Worm (Caenorhabditis elegans) whole organism, L3 larva: Measurements from ENCODE around the gene Y37D8A.5.

ENCODE experiments used
- R02D3.7 ChIP-seq: fragments of 150-350 bp; optimal IDR thresholded peaks from 2 replicates; lab custom pipeline; 2014; ENCODE audit warnings: missing biosample characterization, missing genetic modification characterization
- aly-2 ChIP-seq: fragments of 150-350 bp; optimal IDR thresholded peaks from 2 replicates; lab custom pipeline; 2014; ENCODE audit warnings: missing biosample characterization, missing genetic modification characterization
- ama-1 ChIP-seq: fragments of 150-350 bp; optimal IDR thresholded peaks from 2 replicates; lab custom pipeline; 2018
- ceh-28 ChIP-seq: fragments of 150-350 bp; optimal IDR thresholded peaks from 2 replicates; lab custom pipeline; 2014; ENCODE audit warnings: missing biosample characterization, missing genetic modification reagents, missing genetic modification characterization
- ceh-82 ChIP-seq: fragments of 150-350 bp; optimal IDR thresholded peaks from 2 replicates; lab custom pipeline; 2014; ENCODE audit warnings: missing biosample characterization, missing genetic modification characterization
- ceh-9 ChIP-seq: sonication (generic microtip); optimal IDR thresholded peaks from 2 replicates; lab custom pipeline; 2018; ENCODE audit warnings: missing biosample characterization, missing genetic modification characterization
- egl-27 ChIP-seq: sonication (generic microtip); optimal IDR thresholded peaks from 4 replicates; lab custom pipeline; 2017; ENCODE audit warnings: missing biosample characterization, missing genetic modification reagents, missing genetic modification characterization
- egl-5 ChIP-seq: fragments of 150-350 bp; optimal IDR thresholded peaks from 2 replicates; lab custom pipeline; 2017; ENCODE audit warnings: missing biosample characterization, missing genetic modification reagents, missing genetic modification characterization, inconsistent platforms
- elt-1 ChIP-seq: fragments of 150-350 bp; optimal IDR thresholded peaks from 2 replicates; lab custom pipeline; 2014; ENCODE audit warnings: missing biosample characterization, missing genetic modification characterization
- elt-2 ChIP-seq: sonication (generic microtip); optimal IDR thresholded peaks from 2 replicates; lab custom pipeline; 2016; ENCODE audit warnings: missing genetic modification reagents, mild to moderate bottlenecking, missing genetic modification characterization, missing compliant biosample characterization
- elt-3 ChIP-seq, 3 experiments: fragments of 150-350 bp in 1 of 3; sonication (generic microtip) in 2 of 3; optimal IDR thresholded peaks; 2 replicates in 2 of 3; 4 replicates in 1 of 3; lab custom pipeline; 2014 to 2017; ENCODE audit warnings: missing biosample characterization in 3 of 3, missing genetic modification characterization in 3 of 3
- eor-1 ChIP-seq, 2 experiments: fragments of 150-350 bp; optimal IDR thresholded peaks; 2 replicates each; lab custom pipeline; 2014 to 2018; ENCODE audit warnings: missing biosample characterization in 2 of 2, missing genetic modification characterization in 2 of 2
- fkh-10 ChIP-seq: sonication (generic microtip); optimal IDR thresholded peaks from 2 replicates; lab custom pipeline; 2017; ENCODE audit warnings: missing biosample characterization, missing genetic modification reagents, missing genetic modification characterization
- fos-1 ChIP-seq: fragments of 150-350 bp; optimal IDR thresholded peaks from 2 replicates; lab custom pipeline; 2014; ENCODE audit warnings: missing biosample characterization, missing genetic modification characterization
- hmg-11 ChIP-seq: sonication (generic microtip); optimal IDR thresholded peaks from 2 replicates; lab custom pipeline; 2016; ENCODE audit warnings: missing genetic modification characterization, missing compliant biosample characterization
- jun-1 ChIP-seq: fragments of 150-350 bp; optimal IDR thresholded peaks from 2 replicates; lab custom pipeline; 2014; ENCODE audit warnings: missing biosample characterization, missing genetic modification reagents, missing genetic modification characterization
- lin-15B ChIP-seq: fragments of 150-350 bp; optimal IDR thresholded peaks from 2 replicates; lab custom pipeline; 2014; ENCODE audit warnings: missing biosample characterization, missing genetic modification characterization
- lsy-12 ChIP-seq: sonication (generic microtip); optimal IDR thresholded peaks from 2 replicates; lab custom pipeline; 2016; ENCODE audit warnings: mild to moderate bottlenecking, missing genetic modification characterization, missing compliant biosample characterization
- mml-1 ChIP-seq: fragments of 150-350 bp; sonication (generic microtip); optimal IDR thresholded peaks from 3 replicates; lab custom pipeline; 2014; ENCODE audit warnings: missing biosample characterization, missing genetic modification characterization
- nfya-1 ChIP-seq: sonication (generic microtip); optimal IDR thresholded peaks from 2 replicates; lab custom pipeline; 2017; ENCODE audit warnings: missing genetic modification characterization, mild to moderate bottlenecking, missing compliant biosample characterization, antibody characterized with exemption, moderate library complexity; ENCODE audit not compliant: insufficient read depth
- nhr-12 ChIP-seq: fragments of 150-350 bp; optimal IDR thresholded peaks from 2 replicates; lab custom pipeline; 2014; ENCODE audit warnings: missing biosample characterization, missing genetic modification characterization
- nhr-23 ChIP-seq: fragments of 150-350 bp; optimal IDR thresholded peaks from 2 replicates; lab custom pipeline; 2014; ENCODE audit warnings: missing biosample characterization, missing genetic modification reagents, missing genetic modification characterization
- nhr-237 ChIP-seq: fragments of 150-350 bp; optimal IDR thresholded peaks from 2 replicates; lab custom pipeline; 2014; ENCODE audit warnings: missing biosample characterization, missing genetic modification characterization
- nhr-25 ChIP-seq: sonication (generic microtip); optimal IDR thresholded peaks from 2 replicates; lab custom pipeline; 2017; ENCODE audit warnings: missing biosample characterization, missing genetic modification characterization
- nhr-43 ChIP-seq: sonication (generic microtip); optimal IDR thresholded peaks from 2 replicates; lab custom pipeline; 2016; ENCODE audit warnings: mild to moderate bottlenecking, missing genetic modification characterization, missing compliant biosample characterization; ENCODE audit not compliant: poor library complexity, severe bottlenecking
- nhr-76 ChIP-seq: fragments of 150-350 bp; sonication (generic microtip); optimal IDR thresholded peaks from 5 replicates; lab custom pipeline; 2014; ENCODE audit warnings: missing biosample characterization, missing genetic modification characterization
- pha-4 ChIP-seq: fragments of 150-350 bp; optimal IDR thresholded peaks from 2 replicates; lab custom pipeline; 2014; ENCODE audit warnings: missing biosample characterization, missing genetic modification reagents, missing genetic modification characterization
- pqm-1 ChIP-seq: fragments of 150-350 bp; optimal IDR thresholded peaks from 2 replicates; lab custom pipeline; 2017; ENCODE audit warnings: missing biosample characterization, missing genetic modification characterization, inconsistent platforms
- sea-2 ChIP-seq: fragments of 150-350 bp; sonication (generic microtip); optimal IDR thresholded peaks from 4 replicates; lab custom pipeline; 2014; ENCODE audit warnings: missing biosample characterization, missing genetic modification reagents, missing genetic modification characterization
- skn-1 ChIP-seq: fragments of 150-350 bp; optimal IDR thresholded peaks from 2 replicates; lab custom pipeline; 2014; ENCODE audit warnings: missing biosample characterization, missing genetic modification characterization
- snpc-4 ChIP-seq: fragments of 150-350 bp; optimal IDR thresholded peaks from 2 replicates; lab custom pipeline; 2014; ENCODE audit warnings: missing biosample characterization, missing genetic modification characterization
- tbx-2 ChIP-seq: sonication (generic microtip); optimal IDR thresholded peaks from 2 replicates; lab custom pipeline; 2016; ENCODE audit warnings: mild to moderate bottlenecking, missing genetic modification characterization, missing compliant biosample characterization
- unc-62 ChIP-seq: fragments of 150-350 bp; sonication (generic microtip); optimal IDR thresholded peaks from 4 replicates; lab custom pipeline; 2014; ENCODE audit warnings: missing biosample characterization, missing genetic modification reagents, missing genetic modification characterization
- ztf-11 ChIP-seq: fragments of 150-350 bp; optimal IDR thresholded peaks from 2 replicates; lab custom pipeline; 2014; ENCODE audit warnings: missing biosample characterization, missing genetic modification characterization
- ztf-4 ChIP-seq: fragments of 150-350 bp; optimal IDR thresholded peaks from 2 replicates; lab custom pipeline; 2014; ENCODE audit warnings: missing biosample characterization, missing genetic modification characterization

Y37D8A.5 gene

DNA sequence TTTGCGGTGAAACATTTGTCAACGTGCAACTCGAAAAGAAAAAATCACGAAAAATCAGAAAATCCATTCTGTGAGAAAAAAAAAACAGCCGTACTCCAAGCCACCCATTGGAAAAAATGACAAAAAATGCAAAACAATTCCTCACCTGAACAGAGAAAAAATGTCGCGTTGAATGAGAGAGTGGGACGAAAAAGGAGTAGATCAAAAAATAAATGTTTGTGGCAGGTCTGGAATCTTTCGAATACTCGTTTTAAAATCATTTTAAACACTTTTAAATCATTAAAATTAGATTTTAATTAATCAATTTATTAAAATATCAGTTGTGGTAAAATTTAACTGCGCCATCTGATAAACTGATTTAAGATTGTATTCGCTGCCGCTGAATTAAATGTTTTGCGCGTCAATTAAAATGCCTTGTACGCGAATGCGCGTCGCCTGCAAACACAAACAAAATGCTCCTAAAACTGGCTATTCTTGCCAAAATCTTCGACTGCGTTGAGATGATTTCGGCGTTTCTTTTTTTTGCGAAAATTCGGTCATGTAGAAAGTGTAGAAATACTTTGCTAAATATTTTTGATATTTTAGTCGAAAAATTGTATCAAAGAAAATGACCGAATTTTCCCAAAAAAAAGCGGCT is 14.9 kb upstream of the Y37D8A.5 start, which contains the start of gene Y37D8A.6:
TSS of gene Y37D8A.6 (minus strand) at position 238 of the 637 bp plus-strand sequence.
- TF ChIP-seq lin-15B (tag; lab: Kevin White, UChicago) = peak; percentile 15
- TF ChIP-seq elt-3 (tag; optimal IDR thresholded peaks at IDR 0.05; lab: Kevin White, UChicago) = no peak
- peak; percentile 52 for TF ChIP-seq hmg-11 (tag; lab: Kevin White, UChicago)
- TF ChIP-seq nfya-1 (tag; lab: Kevin White, UChicago) = peak; percentile 24
- no peak for TF ChIP-seq lsy-12 (tag; lab: Kevin White, UChicago)
- TF ChIP-seq nhr-43 (tag; lab: Kevin White, UChicago) = peak; percentile 4

DNA sequence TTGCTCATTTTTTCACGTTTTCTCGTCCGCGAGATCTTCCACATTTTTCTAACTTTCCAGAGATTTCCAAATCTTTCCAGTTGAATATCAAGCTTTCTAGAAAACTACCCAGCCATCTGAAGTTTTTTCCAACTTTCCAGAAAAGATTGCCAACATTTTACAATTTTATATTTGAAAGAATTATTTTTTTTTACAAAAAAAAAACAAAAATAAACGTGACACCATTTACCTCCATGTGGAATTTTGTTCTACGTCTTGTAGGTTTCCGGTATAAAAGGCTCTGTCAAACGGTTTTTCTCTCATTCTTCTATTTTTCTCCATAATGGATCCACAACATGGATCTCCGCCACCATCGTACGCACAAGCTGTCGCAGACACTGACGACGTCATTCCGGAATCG is 9.4 kb upstream of the Y37D8A.5 start, which contains the start of gene Y37D8A.8:
TSS of gene Y37D8A.8 (plus strand) at position 301 of the 400 bp plus-strand sequence.
- no peak for TF ChIP-seq elt-2 (tag; lab: Kevin White, UChicago)
- no peak for TF ChIP-seq skn-1 (tag; lab: Kevin White, UChicago)
- no peak for TF ChIP-seq ceh-28 (tag; lab: Kevin White, UChicago)
- no peak for TF ChIP-seq pha-4 (tag; lab: Kevin White, UChicago)
- no peak for TF ChIP-seq R02D3.7
- TF ChIP-seq egl-27 (tag; lab: Kevin White, UChicago) = no peak

DNA sequence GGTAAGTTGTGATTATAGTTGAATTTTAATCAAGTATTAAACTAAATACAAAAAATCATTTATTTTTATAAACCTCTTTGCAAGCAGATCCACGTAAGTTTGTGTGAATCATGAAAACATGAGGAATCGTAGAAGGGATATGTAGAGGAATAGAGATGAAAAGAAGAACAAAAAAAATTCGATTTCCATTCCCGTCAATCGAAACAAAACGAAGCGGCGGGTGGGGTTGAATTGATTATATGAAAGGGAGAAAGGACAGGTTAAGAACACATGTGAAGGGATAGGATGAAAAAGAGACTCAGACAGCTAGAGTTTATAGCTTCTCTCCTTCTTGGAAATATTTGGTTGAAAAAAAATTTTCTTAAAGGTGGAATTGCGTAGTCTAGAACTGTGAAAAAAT is 4.8 kb upstream of the Y37D8A.5 start:
- peak; percentile 28 for TF ChIP-seq nhr-25
- TF ChIP-seq fos-1 (tag; lab: Kevin White, UChicago) = no peak

DNA sequence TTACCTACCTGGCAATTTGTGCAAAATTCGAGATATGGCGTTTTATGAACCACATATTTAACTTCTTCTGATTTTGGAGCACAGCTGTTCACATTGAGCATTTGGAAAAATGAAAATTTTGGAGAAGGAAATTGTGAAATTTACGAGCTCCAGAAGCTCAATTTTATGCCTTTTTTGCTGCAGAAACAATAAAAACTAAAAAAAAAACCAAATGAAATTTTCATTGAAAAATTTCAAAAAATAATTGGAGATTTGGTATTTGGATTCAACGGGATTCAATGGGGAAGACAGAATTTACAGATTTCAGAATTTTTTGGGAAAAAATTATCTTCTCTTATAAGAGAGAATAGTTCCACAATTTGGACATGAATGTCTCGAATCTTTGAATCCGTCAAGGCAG is 1.3 kb upstream of the Y37D8A.5 start, which contains the start of gene Y37D8A.26:
TSS of gene Y37D8A.26 (minus strand) at position 101 of the 400 bp plus-strand sequence.
- TF ChIP-seq pha-4 (tag; lab: Kevin White, UChicago) = no peak
- TF ChIP-seq fos-1 (tag; lab: Kevin White, UChicago) = no peak
- TF ChIP-seq snpc-4 (tag; lab: Kevin White, UChicago) = no peak
- no peak for TF ChIP-seq skn-1 (tag; lab: Kevin White, UChicago)
- TF ChIP-seq nhr-76 = no peak
- no peak for TF ChIP-seq pqm-1 (tag; lab: Kevin White, UChicago)
- no peak for TF ChIP-seq ztf-4
- TF ChIP-seq egl-5 (tag; lab: Kevin White, UChicago) = no peak
- no peak for TF ChIP-seq fkh-10 (GFP tag; lab: Kevin White, UChicago)
- TF ChIP-seq eor-1 (tag; optimal IDR thresholded peaks at IDR 0.05; lab: Kevin White, UChicago) = no peak
- no peak for TF ChIP-seq nhr-237
- TF ChIP-seq nfya-1 (tag; lab: Kevin White, UChicago) = no peak
- TF ChIP-seq lin-15B (tag; lab: Kevin White, UChicago) = no peak
- no peak for TF ChIP-seq hmg-11 (tag; lab: Kevin White, UChicago)
- no peak for TF ChIP-seq egl-27 (tag; lab: Kevin White, UChicago)
- no peak for TF ChIP-seq ceh-9 (tag; lab: Kevin White, UChicago)
- no peak for TF ChIP-seq elt-1 (tag; lab: Kevin White, UChicago)
- no peak for TF ChIP-seq nhr-25
- no peak for TF ChIP-seq jun-1 (tag; lab: Kevin White, UChicago)
- no peak for TF ChIP-seq elt-3 (tag; optimal IDR thresholded peaks at IDR 0.05; lab: Kevin White, UChicago)
- TF ChIP-seq, all 47 proteins: peak for 0

DNA sequence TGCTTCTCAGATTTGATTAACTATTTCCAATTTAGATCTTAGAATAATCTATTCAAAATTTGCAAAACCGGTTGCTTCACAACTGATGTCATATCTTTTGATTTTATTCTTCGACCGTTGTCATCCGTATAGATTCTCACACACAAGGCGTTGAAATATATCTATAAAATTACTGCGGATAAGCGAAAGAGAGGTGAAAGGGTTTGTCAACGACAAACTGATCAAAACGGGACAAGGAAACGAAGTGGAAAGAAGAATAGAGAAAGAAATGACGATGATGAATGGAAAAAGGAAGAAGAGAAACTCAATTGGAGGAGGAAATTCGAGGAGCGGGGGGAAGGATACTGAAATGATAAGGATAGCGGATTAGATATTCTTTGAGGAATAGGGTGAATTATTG is 4.3 kb downstream of the Y37D8A.5 start:
- TF ChIP-seq mml-1 (tag; lab: Kevin White, UChicago) = no peak
- TF ChIP-seq egl-5 (tag; lab: Kevin White, UChicago) = no peak
- no peak for TF ChIP-seq nhr-25
- no peak for TF ChIP-seq ztf-11 (tag; lab: Kevin White, UChicago)
- peak; percentile 53 for TF ChIP-seq ceh-28 (tag; lab: Kevin White, UChicago)
- TF ChIP-seq elt-3 (tag; optimal IDR thresholded peaks at IDR 0.05; lab: Kevin White, UChicago) = peak in 2 of 3 experiments; percentile 31 to 39

DNA sequence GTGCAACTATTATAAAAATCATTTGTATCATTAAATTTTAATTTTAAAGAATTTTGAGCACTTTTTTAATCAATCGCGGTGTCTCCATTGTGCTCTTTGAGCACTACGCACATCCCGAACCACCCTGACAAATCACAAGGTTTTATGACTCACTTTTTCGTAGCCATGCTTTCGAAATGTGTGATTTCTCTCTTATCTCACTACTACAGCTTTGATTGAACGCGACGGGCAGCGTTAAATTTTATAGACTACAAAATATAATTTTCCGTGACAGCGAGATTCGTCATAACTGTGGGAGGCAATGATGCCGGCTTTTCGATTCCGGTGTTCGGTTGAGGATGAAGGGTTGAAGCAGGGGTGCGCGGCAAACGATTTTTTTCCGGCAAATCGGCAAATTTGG is 5.6 kb downstream of the Y37D8A.5 start:
- no peak for TF ChIP-seq ama-1
- TF ChIP-seq nhr-76 = no peak
- TF ChIP-seq pqm-1 (tag; lab: Kevin White, UChicago) = peak; percentile 37
- no peak for TF ChIP-seq ceh-82 (tag; lab: Kevin White, UChicago)
- TF ChIP-seq nhr-12 (tag; lab: Kevin White, UChicago) = no peak
- no peak for TF ChIP-seq ceh-9 (tag; lab: Kevin White, UChicago)
- TF ChIP-seq R02D3.7 = no peak
- no peak for TF ChIP-seq nhr-23
- no peak for TF ChIP-seq nhr-237
- no peak for TF ChIP-seq fkh-10 (GFP tag; lab: Kevin White, UChicago)
- TF ChIP-seq aly-2 (tag; lab: Kevin White, UChicago) = no peak
- TF ChIP-seq elt-2 (tag; lab: Kevin White, UChicago) = peak; percentile 37
- TF ChIP-seq tbx-2 (tag; lab: Kevin White, UChicago) = no peak
- TF ChIP-seq unc-62 = no peak
- TF ChIP-seq egl-5 (tag; lab: Kevin White, UChicago) = no peak
- TF ChIP-seq nfya-1 (tag; lab: Kevin White, UChicago) = no peak
- no peak for TF ChIP-seq sea-2
- TF ChIP-seq, all 47 proteins: peak for 2
